Fruit fly (Drosophila melanogaster): ENCODE data around the gene CG8679.

Gene CG8679

DNA sequence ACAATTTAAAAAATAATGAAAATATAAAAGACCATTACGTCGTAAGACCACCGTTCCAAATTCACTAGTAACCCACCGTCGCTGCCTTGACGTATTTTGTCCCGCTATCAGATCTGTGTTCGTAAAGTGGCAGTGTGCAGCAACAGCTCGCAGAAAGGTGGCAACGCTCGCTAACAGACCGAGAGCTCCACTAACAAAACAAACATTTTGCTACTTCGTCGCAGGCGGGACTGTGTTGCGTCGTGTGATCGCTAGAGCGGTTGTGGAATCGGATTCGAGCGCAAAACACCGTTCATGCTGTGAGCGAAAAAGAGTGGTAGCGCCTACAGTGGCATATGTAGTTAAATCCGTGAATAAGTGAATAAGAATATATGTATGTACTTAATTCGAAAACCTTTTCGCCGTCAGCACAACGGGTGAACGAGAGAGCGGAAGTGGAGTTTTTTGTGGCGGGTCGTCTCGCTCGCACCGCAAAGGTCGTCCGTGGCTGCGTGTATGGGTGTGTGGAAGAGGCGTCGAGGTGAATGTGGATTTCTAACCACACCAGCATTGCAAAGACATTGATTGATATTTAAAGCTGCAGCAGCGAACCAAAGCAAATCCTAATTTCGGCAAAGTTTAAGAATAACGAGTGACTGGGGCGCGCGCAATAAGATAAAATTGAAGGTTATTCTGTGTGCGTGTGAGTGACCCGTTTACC, 18.9 kb upstream of the CG8679 start, which contains the start of gene Hr39 (continued):
- TF ChIP-seq CG1603 (tag; optimal IDR thresholded peaks at IDR 0.05), result peak; percentile 100
- no peak for TF ChIP-seq CG4854 (GFP tag; optimal IDR thresholded peaks at IDR 0.05)
- TF ChIP-seq gsb (GFP tag; IDR thresholded peaks at IDR 0.05), result no peak
- peak; percentile 20 for TF ChIP-seq CG6765 (GFP tag; optimal IDR thresholded peaks at IDR 0.05)
- no peak for TF ChIP-seq ems (GFP tag; optimal IDR thresholded peaks at IDR 0.05)
- no peak for TF ChIP-seq amos (GFP tag; IDR thresholded peaks at IDR 0.05; ENCODE audit: partially characterized antibody)
- peak; percentile 92 for TF ChIP-seq Ets97D (GFP tag; optimal IDR thresholded peaks at IDR 0.05)
- TF ChIP-seq wek (GFP tag; optimal IDR thresholded peaks at IDR 0.05), result peak; percentile 15
- peak; percentile 74 for TF ChIP-seq zen (tag; optimal IDR thresholded peaks at IDR 0.05)
- no peak for TF ChIP-seq al (GFP tag; IDR thresholded peaks at IDR 0.05)
- no peak for TF ChIP-seq CG11696 (GFP tag; IDR thresholded peaks at IDR 0.05)
- TF ChIP-seq HLH54F (GFP tag; optimal IDR thresholded peaks at IDR 0.05), result peak; percentile 29
- TF ChIP-seq CG9727 (GFP tag; optimal IDR thresholded peaks at IDR 0.05), result peak; percentile 10
- no peak for TF ChIP-seq CG7745 (tag; optimal IDR thresholded peaks at IDR 0.05)
- TF ChIP-seq ranshi (GFP tag; IDR thresholded peaks at IDR 0.05), result no peak
- TF ChIP-seq ato (GFP tag; IDR thresholded peaks at IDR 0.05; ENCODE audit: partially characterized antibody), result no peak
- TF ChIP-seq fd3F (GFP tag; optimal IDR thresholded peaks at IDR 0.05), result no peak
- TF ChIP-seq bcd (GFP tag; optimal IDR thresholded peaks at IDR 0.05), result peak; percentile 12
- no peak for TF ChIP-seq CG11085 (GFP tag; IDR thresholded peaks at IDR 0.05)
- TF ChIP-seq CG4820 (GFP tag; optimal IDR thresholded peaks at IDR 0.05), result no peak
- TF ChIP-seq CG17568 (GFP tag; optimal IDR thresholded peaks at IDR 0.05), result peak; percentile 42
- TF ChIP-seq CG12299 (tag; optimal IDR thresholded peaks at IDR 0.05), result peak; percentile 9
- TF ChIP-seq Fer2 (tag; optimal IDR thresholded peaks at IDR 0.05), result no peak
- TF ChIP-seq CG11723 (GFP tag; optimal IDR thresholded peaks at IDR 0.05), result peak; percentile 53
- peak; percentile 75 for TF ChIP-seq Sry-δ (GFP tag; optimal IDR thresholded peaks at IDR 0.05)
- TF ChIP-seq odd (GFP tag; optimal IDR thresholded peaks at IDR 0.05), result peak; percentile 32
- no peak for TF ChIP-seq tx (GFP tag; optimal IDR thresholded peaks at IDR 0.05)
- peak; percentile 50 for TF ChIP-seq CG8290 (GFP tag; optimal IDR thresholded peaks at IDR 0.05)
- peak in 1 of 2 experiments; percentile 79 for TF ChIP-seq CG8290 (tag; optimal IDR thresholded peaks at IDR 0.05)
- TF ChIP-seq toy (GFP tag; IDR thresholded peaks at IDR 0.05), result no peak
- TF ChIP-seq CG4707 (GFP tag; optimal IDR thresholded peaks at IDR 0.05), result no peak
- TF ChIP-seq CG11456 (GFP tag; IDR thresholded peaks at IDR 0.05), result no peak
- no peak for TF ChIP-seq bbx (GFP tag; IDR thresholded peaks at IDR 0.05; ENCODE audit: partially characterized antibody)
- peak; percentile 23 for TF ChIP-seq YL-1 (GFP tag; optimal IDR thresholded peaks at IDR 0.05)
- no peak for TF ChIP-seq CG32772 (GFP tag; IDR thresholded peaks at IDR 0.05)
- TF ChIP-seq Sin3A (optimal IDR thresholded peaks at IDR 0.05), result peak; percentile 78
- TF ChIP-seq Max (GFP tag; optimal IDR thresholded peaks at IDR 0.05), result peak; percentile 17
- TF ChIP-seq CG15696 (tag; optimal IDR thresholded peaks at IDR 0.05), result no peak
- no peak for TF ChIP-seq CG11247 (GFP tag; IDR thresholded peaks at IDR 0.05)
- TF ChIP-seq CG8281 (tag; optimal IDR thresholded peaks at IDR 0.05), result no peak
- no peak for TF ChIP-seq Doc3 (GFP tag; IDR thresholded peaks at IDR 0.05; ENCODE audit: partially characterized antibody)
- TF ChIP-seq tin (GFP tag; optimal IDR thresholded peaks at IDR 0.05), result no peak
- peak; percentile 73 for TF ChIP-seq CG10543 (GFP tag; optimal IDR thresholded peaks at IDR 0.05)
- peak; percentile 95 for TF ChIP-seq CG12659 (GFP tag; optimal IDR thresholded peaks at IDR 0.05)
- peak; percentile 99 for TF ChIP-seq CG30020 (tag; optimal IDR thresholded peaks at IDR 0.05)
- TF ChIP-seq CG14965 (GFP tag; optimal IDR thresholded peaks at IDR 0.05; ENCODE audit: borderline replicate concordance), result no peak
- TF ChIP-seq Hand (GFP tag; optimal IDR thresholded peaks at IDR 0.05), result no peak
- peak; percentile 77 for TF ChIP-seq trem (tag; optimal IDR thresholded peaks at IDR 0.05)
- peak in 1 of 2 experiments; percentile 99 for TF ChIP-seq Hr78 (GFP tag; optimal IDR thresholded peaks at IDR 0.05)
- no peak for TF ChIP-seq ttk (GFP tag; IDR thresholded peaks at IDR 0.05)

Data from whole organism, embryonic.